Worm (Caenorhabditis elegans) whole organism, L4 larva: ENCODE measurements around the gene sec-6.

ENCODE experiments used
- D1046.2 ChIP-seq: fragments of 200-800 bp; sonication (Bioruptor generic); IDR thresholded peaks from 2 replicates; pipeline ENCODE4 v1.3.6; 2022; ENCODE audit warnings: missing genetic modification characterization, missing compliant biosample characterization
- F49E8.2 ChIP-seq: sonication (generic microtip); optimal IDR thresholded peaks from 2 replicates; lab custom pipeline; 2016; ENCODE audit warnings: missing compliant biosample characterization, mild to moderate bottlenecking, missing genetic modification characterization, borderline replicate concordance
- Y5F2A.4 ChIP-seq: fragments of 200-800 bp; sonication (Bioruptor generic); optimal IDR thresholded peaks from 2 replicates; lab custom pipeline; 2018; ENCODE audit warnings: mild to moderate bottlenecking, missing genetic modification characterization, missing compliant biosample characterization
- aha-1 ChIP-seq: fragments of 150-350 bp; peaks from one replicate; lab custom pipeline; 2014; ENCODE audit warnings: missing biosample characterization, missing genetic modification characterization
- aly-2 ChIP-seq: sonication (generic microtip); optimal IDR thresholded peaks from 2 replicates; lab custom pipeline; 2018; ENCODE audit warnings: missing biosample characterization, missing genetic modification characterization
- ama-1 ChIP-seq: fragments of 150-350 bp; optimal IDR thresholded peaks from 2 replicates; lab custom pipeline; 2014; ENCODE audit warnings: inconsistent platforms, mixed read lengths
- ceh-20 ChIP-seq: fragments of 200-800 bp; sonication (Bioruptor generic); IDR thresholded peaks from 2 replicates; pipeline ENCODE4 v1.3.6; 2022; ENCODE audit warnings: missing genetic modification reagents, missing genetic modification characterization, missing compliant biosample characterization
- ceh-32 ChIP-seq: sonication (generic microtip); optimal IDR thresholded peaks from 2 replicates; lab custom pipeline; 2016; ENCODE audit warnings: mild to moderate bottlenecking, missing genetic modification characterization, missing compliant biosample characterization; ENCODE audit not compliant: poor library complexity
- ces-1 ChIP-seq: fragments of 150-350 bp; sonication (generic microtip); optimal IDR thresholded peaks from 4 replicates; lab custom pipeline; 2014; ENCODE audit warnings: missing biosample characterization, missing genetic modification reagents, missing genetic modification characterization
- daf-16 ChIP-seq, 3 experiments: sonication (generic microtip); optimal IDR thresholded peaks; 2 replicates each; lab custom pipeline; 2016 to 2017; ENCODE audit warnings: missing genetic modification characterization in 3 of 3, missing genetic modification reagents in 3 of 3, mild to moderate bottlenecking in 2 of 3, missing compliant biosample characterization in 2 of 3, missing biosample characterization in 1 of 3, moderate library complexity in 1 of 3
- daf-19 ChIP-seq: fragments of 200-800 bp; sonication (Bioruptor generic); conservative IDR thresholded peaks from 2 replicates; pipeline ENCODE4 v1.3.6; 2022; ENCODE audit warnings: missing genetic modification characterization, missing compliant biosample characterization
- dmd-6 ChIP-seq: fragments of 200-800 bp; sonication (Bioruptor generic); IDR thresholded peaks from 2 replicates; pipeline ENCODE4 v1.3.6; 2022; ENCODE audit warnings: missing genetic modification reagents, missing genetic modification characterization, missing compliant biosample characterization
- dmd-8 ChIP-seq: fragments of 200-800 bp; sonication (Bioruptor generic); IDR thresholded peaks from 2 replicates; pipeline ENCODE4 v1.3.6; 2022; ENCODE audit warnings: missing genetic modification characterization, missing compliant biosample characterization
- dpl-1 ChIP-seq: fragments of 150-350 bp; optimal IDR thresholded peaks from 2 replicates; lab custom pipeline; 2014; ENCODE audit warnings: missing biosample characterization, missing genetic modification reagents, missing genetic modification characterization
- duxl-1 ChIP-seq: sonication (generic microtip); optimal IDR thresholded peaks from 2 replicates; lab custom pipeline; 2016; ENCODE audit warnings: mild to moderate bottlenecking, missing genetic modification characterization, moderate library complexity, missing compliant biosample characterization; ENCODE audit not compliant: poor library complexity
- dve-1 ChIP-seq: sonication (generic microtip); optimal IDR thresholded peaks from 2 replicates; lab custom pipeline; 2017; ENCODE audit warnings: antibody characterized with exemption, mild to moderate bottlenecking, missing genetic modification characterization, missing compliant biosample characterization; ENCODE audit not compliant: insufficient read depth
- egl-43 ChIP-seq: fragments of 200-800 bp; sonication (Bioruptor generic); IDR thresholded peaks from 2 replicates; pipeline ENCODE4 v1.3.6; 2022; ENCODE audit warnings: missing genetic modification reagents, missing genetic modification characterization, missing compliant biosample characterization
- hif-1 ChIP-seq, 2 experiments: sonication (generic microtip); optimal IDR thresholded peaks; 2 replicates each; lab custom pipeline; 2016 to 2017; ENCODE audit warnings: missing compliant biosample characterization in 2 of 2, missing genetic modification characterization in 2 of 2, missing genetic modification reagents in 2 of 2, missing genotype in 2 of 2, mild to moderate bottlenecking in 1 of 2
- hlh-11 ChIP-seq: fragments of 200-800 bp; sonication (Bioruptor generic); optimal IDR thresholded peaks from 2 replicates; lab custom pipeline; 2018; ENCODE audit warnings: mild to moderate bottlenecking, missing genetic modification characterization, missing compliant biosample characterization
- lim-7 ChIP-seq: fragments of 200-800 bp; sonication (Bioruptor generic); IDR thresholded peaks from 2 replicates; pipeline ENCODE4 v1.3.6; 2022; ENCODE audit warnings: missing genetic modification characterization, missing compliant biosample characterization
- lin-29 ChIP-seq: fragments of 200-800 bp; sonication (Bioruptor generic); IDR thresholded peaks from 2 replicates; pipeline ENCODE4 v1.3.6; 2022; ENCODE audit warnings: missing genetic modification reagents, missing genetic modification characterization, missing compliant biosample characterization
- lin-38 ChIP-seq: fragments of 200-800 bp; sonication (Bioruptor generic); IDR thresholded peaks from 2 replicates; pipeline ENCODE4 v1.3.6; 2022; ENCODE audit warnings: missing genetic modification reagents, missing genetic modification characterization, missing compliant biosample characterization
- madf-5 ChIP-seq, 2 experiments: fragments of 200-800 bp; sonication (Bioruptor generic); IDR thresholded peaks; 2 replicates each; pipeline ENCODE4 v1.3.6; 2022; ENCODE audit warnings: missing compliant biosample characterization in 2 of 2, missing genetic modification characterization in 2 of 2
- mep-1 ChIP-seq: fragments of 150-350 bp; sonication (generic microtip); optimal IDR thresholded peaks from 3 replicates; lab custom pipeline; 2014; ENCODE audit warnings: missing biosample characterization, missing genetic modification characterization
- mes-2 ChIP-seq: sonication (generic microtip); optimal IDR thresholded peaks from 2 replicates; lab custom pipeline; 2016; ENCODE audit warnings: missing genotype, mild to moderate bottlenecking, missing genetic modification characterization, missing compliant biosample characterization; ENCODE audit not compliant: poor library complexity, severe bottlenecking
- nhr-102 ChIP-seq: sonication (generic microtip); optimal IDR thresholded peaks from 2 replicates; lab custom pipeline; 2016; ENCODE audit warnings: mild to moderate bottlenecking, missing genetic modification characterization, moderate library complexity, missing compliant biosample characterization
- nhr-111 ChIP-seq: fragments of 200-800 bp; sonication (Bioruptor generic); optimal IDR thresholded peaks from 2 replicates; lab custom pipeline; 2018; ENCODE audit warnings: mild to moderate bottlenecking, missing genetic modification characterization, missing compliant biosample characterization
- nhr-41 ChIP-seq: fragments of 200-800 bp; sonication (Bioruptor generic); IDR thresholded peaks from 2 replicates; pipeline ENCODE4 v1.3.6; 2022; ENCODE audit warnings: missing genetic modification reagents, missing genetic modification characterization, missing compliant biosample characterization
- nhr-6 ChIP-seq: fragments of 150-350 bp; optimal IDR thresholded peaks from 2 replicates; lab custom pipeline; 2014; ENCODE audit warnings: missing biosample characterization, missing genetic modification characterization
- nhr-77 ChIP-seq: fragments of 150-350 bp; optimal IDR thresholded peaks from 2 replicates; lab custom pipeline; 2014; ENCODE audit warnings: missing biosample characterization, missing genetic modification characterization
- pha-4 ChIP-seq, 2 experiments: fragments of 150-350 bp in 1 of 2; fragments of 200-800 bp in 1 of 2; sonication (Bioruptor generic) in 1 of 2; IDR thresholded peaks in 1 of 2; optimal IDR thresholded peaks in 1 of 2; 2 replicates each; pipeline versions ENCODE4 v1.3.6 to Lab custom; 2014 to 2022; ENCODE audit warnings: missing genetic modification characterization in 2 of 2, missing genetic modification reagents in 2 of 2, missing biosample characterization in 1 of 2, missing compliant biosample characterization in 1 of 2
- php-3 ChIP-seq: fragments of 200-800 bp; sonication (Bioruptor generic); IDR thresholded peaks from 2 replicates; pipeline ENCODE4 v1.3.6; 2022; ENCODE audit warnings: missing genetic modification reagents, missing genetic modification characterization, missing compliant biosample characterization
- pqm-1 ChIP-seq: sonication (generic microtip); optimal IDR thresholded peaks from 2 replicates; lab custom pipeline; 2017; ENCODE audit warnings: missing biosample characterization, missing genetic modification characterization
- sdz-12 ChIP-seq: fragments of 200-800 bp; sonication (Bioruptor generic); optimal IDR thresholded peaks from 2 replicates; lab custom pipeline; 2018; ENCODE audit warnings: mild to moderate bottlenecking, missing genetic modification characterization, missing compliant biosample characterization
- snpc-1.2 ChIP-seq: fragments of 200-800 bp; sonication (Bioruptor generic); IDR thresholded peaks from 2 replicates; pipeline ENCODE4 v1.3.6; 2022; ENCODE audit warnings: missing genetic modification reagents, missing genetic modification characterization, missing compliant biosample characterization
- snpc-4 ChIP-seq: fragments of 150-350 bp; optimal IDR thresholded peaks from 2 replicates; lab custom pipeline; 2014; ENCODE audit warnings: missing biosample characterization, missing genetic modification characterization
- unc-130 ChIP-seq: sonication (generic microtip); optimal IDR thresholded peaks from 2 replicates; lab custom pipeline; 2016; ENCODE audit warnings: missing genetic modification reagents, missing genetic modification characterization, missing compliant biosample characterization
- unc-62 ChIP-seq, 3 experiments: fragments of 150-350 bp in 1 of 3; sonication (generic microtip); optimal IDR thresholded peaks in 2 of 3; peaks in 1 of 3; 1 replicate in 1 of 3; 2 replicates in 2 of 3; lab custom pipeline; 2014 to 2017; ENCODE audit warnings: missing biosample characterization in 3 of 3, missing genetic modification characterization in 3 of 3, missing genetic modification reagents in 3 of 3, missing genotype in 1 of 3
- zfp-3 ChIP-seq: fragments of 200-800 bp; sonication (Bioruptor generic); conservative IDR thresholded peaks from 2 replicates; pipeline ENCODE4 v1.3.6; 2022; ENCODE audit warnings: missing genetic modification reagents, missing genetic modification characterization, missing compliant biosample characterization

sec-6 gene

DNA sequence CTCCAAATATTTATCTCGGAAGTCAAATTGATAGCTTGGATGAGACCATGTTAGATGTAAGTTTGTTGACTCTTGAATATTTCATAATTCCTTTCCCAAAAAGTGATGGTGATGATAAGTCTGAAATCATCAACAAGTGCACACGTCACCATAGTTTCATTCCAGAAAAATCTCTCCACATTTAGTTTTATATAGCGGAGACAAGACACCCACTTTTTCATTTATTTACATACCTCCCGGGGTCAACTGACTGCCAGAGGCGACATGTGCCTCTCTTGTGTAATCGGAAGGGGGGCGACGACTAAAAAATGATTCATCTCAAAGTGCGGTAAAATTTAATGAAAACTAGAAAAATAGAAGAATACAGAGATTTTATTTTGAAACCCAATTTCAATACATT is 21.1 kb upstream of the sec-6 start (continued):
- TF ChIP-seq pqm-1 (tag; lab: Kevin White, UChicago) (no peak), D1046.2 (GFP tag; lab: Robert Waterston, UW) (no peak), snpc-1.2 (GFP tag; lab: Robert Waterston, UW) (no peak), daf-19 (GFP tag; lab: Robert Waterston, UW) (no peak), dmd-6 (GFP tag; lab: Robert Waterston, UW) (peak; percentile 42), snpc-4 (tag; lab: Kevin White, UChicago) (no peak), daf-16 (GFP tag; optimal IDR thresholded peaks at IDR 0.05; lab: Kevin White, UChicago) (peak in 1 of 2 experiments; percentile 5), daf-16 (tag; optimal IDR thresholded peaks at IDR 0.05; lab: Kevin White, UChicago) (peak; percentile 86), nhr-111 (GFP tag; lab: Kevin White, UChicago) (no peak), zfp-3 (GFP tag; lab: Robert Waterston, UW) (no peak), dmd-8 (GFP tag; lab: Robert Waterston, UW) (no peak), dve-1 (tag; lab: Kevin White, UChicago) (peak; percentile 73), dpl-1 (GFP tag; lab: Kevin White, UChicago) (no peak), unc-130 (GFP tag; lab: Kevin White, UChicago) (no peak), nhr-102 (no peak), aha-1 (tag; lab: Kevin White, UChicago) (peak; percentile 91), duxl-1 (tag; lab: Kevin White, UChicago) (no peak)

DNA sequence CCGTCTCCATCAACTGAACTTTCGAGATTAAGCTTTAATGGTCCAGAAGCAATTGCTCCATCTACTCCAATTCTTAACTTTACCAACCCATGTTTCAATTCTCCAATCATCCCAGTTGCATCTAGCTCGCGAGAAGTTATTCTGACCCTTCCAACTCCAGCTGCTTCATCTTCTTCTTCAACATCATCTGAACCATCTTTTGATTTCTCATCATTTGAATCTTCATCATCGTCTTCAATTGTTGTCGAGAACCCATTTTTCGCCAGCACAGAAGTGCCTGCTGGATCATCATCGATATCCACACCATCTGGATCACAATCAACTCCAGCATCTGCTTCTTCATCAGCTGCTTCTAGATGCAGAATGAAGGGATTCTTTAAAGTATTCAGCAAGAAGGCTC is 19.8 kb upstream of the sec-6 start:
- TF ChIP-seq egl-43 (GFP tag; lab: Robert Waterston, UW) (no peak), ama-1 (lab: Kevin White, UChicago) (no peak), nhr-6 (tag; lab: Kevin White, UChicago) (no peak), ceh-32 (tag; lab: Kevin White, UChicago) (no peak), aha-1 (tag; lab: Kevin White, UChicago) (peak; percentile 90), pha-4 (GFP tag; IDR thresholded peaks at IDR 0.05; lab: Robert Waterston, UW) (no peak), pha-4 (tag; optimal IDR thresholded peaks at IDR 0.05; lab: Kevin White, UChicago) (no peak), unc-62 (GFP tag; optimal IDR thresholded peaks at IDR 0.05 in 1 of 2; lab: Kevin White, UChicago) (peak in 1 of 2 experiments; percentile 81), unc-62 (tag; optimal IDR thresholded peaks at IDR 0.05; lab: Kevin White, UChicago) (no peak), sdz-12 (GFP tag; lab: Kevin White, UChicago) (no peak), ces-1 (GFP tag; lab: Kevin White, UChicago) (no peak), dmd-8 (GFP tag; lab: Robert Waterston, UW) (no peak), mep-1 (tag; lab: Kevin White, UChicago) (no peak), Y5F2A.4 (no peak)
- TF ChIP-seq, all 104 proteins: peak for 2

DNA sequence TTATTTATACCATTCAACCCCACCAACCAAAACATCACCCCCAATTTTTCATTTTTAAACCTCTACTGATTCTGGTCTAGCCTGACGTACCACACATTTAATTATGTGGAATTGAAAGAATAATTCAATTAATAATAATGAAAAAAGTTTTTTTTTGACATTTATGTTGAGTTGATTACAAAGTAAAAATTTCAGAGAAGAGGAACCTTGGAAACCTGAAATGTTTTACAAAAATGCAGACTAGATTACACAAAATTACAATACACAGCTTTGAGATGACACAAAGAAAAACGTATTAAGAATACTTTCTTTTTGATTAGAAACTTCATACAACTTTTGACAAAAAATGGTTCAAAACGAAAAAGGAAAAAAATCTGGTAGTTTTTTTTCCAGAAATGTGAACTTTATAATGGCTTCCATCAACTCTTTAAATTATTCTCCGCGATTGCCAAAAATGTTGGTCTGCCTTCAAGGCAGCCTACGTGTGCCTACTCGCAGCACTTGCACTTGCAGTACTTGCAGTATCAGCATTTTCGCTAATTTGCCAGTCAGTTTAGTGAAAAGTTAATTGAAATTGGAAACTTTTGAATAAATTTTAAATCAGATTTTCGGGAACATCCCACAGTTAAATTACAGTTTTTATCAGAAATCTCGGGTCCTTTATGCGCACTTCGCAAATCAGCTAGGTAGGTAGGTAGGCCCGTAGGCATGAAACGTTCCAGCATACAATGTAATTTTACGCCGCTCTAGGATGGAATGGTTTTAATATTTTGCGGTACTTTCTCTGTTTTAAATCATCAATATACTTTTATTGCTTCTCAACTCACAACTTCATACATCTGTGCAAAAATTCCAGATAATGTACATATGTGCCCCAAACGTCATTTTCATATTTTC is 18.4 kb upstream of the sec-6 start:
- TF ChIP-seq aly-2 (tag; lab: Kevin White, UChicago): peak; percentile 29
- peak; percentile 18 for TF ChIP-seq hlh-11 (tag; lab: Kevin White, UChicago)
- TF ChIP-seq nhr-41 (GFP tag; lab: Robert Waterston, UW): peak; percentile 61; the same call in 1 of the 2 replicates
- 0 out of 2 replicates have a peak, but pooled peaks have one; percentile 43 for TF ChIP-seq egl-43 (GFP tag; lab: Robert Waterston, UW)
- TF ChIP-seq lim-7 (GFP tag; lab: Robert Waterston, UW): 0 out of 2 replicates have a peak, but pooled peaks have one; percentile 3
- TF ChIP-seq lin-38 (GFP tag; lab: Robert Waterston, UW): peak; percentile 15; the same call in 1 of the 2 replicates
- TF ChIP-seq F49E8.2 (tag; lab: Kevin White, UChicago): no peak
- no peak for TF ChIP-seq Y5F2A.4
- TF ChIP-seq mep-1 (tag; lab: Kevin White, UChicago): peak; percentile 60
- 0 out of 2 replicates have a peak, but pooled peaks have one; percentile 12 for TF ChIP-seq ceh-20 (GFP tag; lab: Robert Waterston, UW)
- TF ChIP-seq daf-19 (GFP tag; lab: Robert Waterston, UW): no peak
- 0 out of 2 replicates have a peak, but pooled peaks have one; percentile 15 for TF ChIP-seq lin-29 (GFP tag; lab: Robert Waterston, UW)
- peak in 1 of 2 experiments; percentile 79 for TF ChIP-seq unc-62 (GFP tag; optimal IDR thresholded peaks at IDR 0.05 in 1 of 2; lab: Kevin White, UChicago)
- TF ChIP-seq unc-62 (tag; optimal IDR thresholded peaks at IDR 0.05; lab: Kevin White, UChicago): no peak
- TF ChIP-seq madf-5 (GFP tag; IDR thresholded peaks at IDR 0.05; lab: Robert Waterston, UW): 0 out of 4 replicates have a peak, but pooled peaks of 1 of the 2 experiments have one; percentile 13
- peak; percentile 37; the same call in 1 of the 2 replicates for TF ChIP-seq pha-4 (GFP tag; IDR thresholded peaks at IDR 0.05; lab: Robert Waterston, UW)
- no peak for TF ChIP-seq pha-4 (tag; optimal IDR thresholded peaks at IDR 0.05; lab: Kevin White, UChicago)
- no peak for TF ChIP-seq php-3 (GFP tag; lab: Robert Waterston, UW)
- no peak for TF ChIP-seq pqm-1 (tag; lab: Kevin White, UChicago)
- TF ChIP-seq hif-1 (tag; optimal IDR thresholded peaks at IDR 0.05; lab: Kevin White, UChicago): peak in 1 of 2 experiments; percentile 33
- 0 out of 2 replicates have a peak, but pooled peaks have one; percentile 72 for TF ChIP-seq zfp-3 (GFP tag; lab: Robert Waterston, UW)
- TF ChIP-seq mes-2 (tag; lab: Kevin White, UChicago): peak; percentile 37
- TF ChIP-seq nhr-77: peak; percentile 43
- peak; percentile 92 for TF ChIP-seq aha-1 (tag; lab: Kevin White, UChicago)
